Worm (Caenorhabditis elegans) whole organism, L2 larva: ENCODE results near the gene K11C4.1.

Source experiments
- C34F6.9 ChIP-seq: fragments of 150-350 bp; optimal IDR thresholded peaks from 2 replicates; lab custom pipeline; 2014; ENCODE audit warnings: missing biosample characterization, missing genetic modification characterization
- F13H6.1 ChIP-seq: sonication (generic microtip); optimal IDR thresholded peaks from 2 replicates; lab custom pipeline; 2016; ENCODE audit warnings: missing genetic modification characterization, missing compliant biosample characterization
- R02D3.7 ChIP-seq: fragments of 150-350 bp; optimal IDR thresholded peaks from 2 replicates; lab custom pipeline; 2014; ENCODE audit warnings: missing biosample characterization, missing genetic modification characterization
- Y55F3AM.14 ChIP-seq: fragments of 200-800 bp; sonication (Bioruptor generic); optimal IDR thresholded peaks from 2 replicates; lab custom pipeline; 2018; ENCODE audit warnings: mild to moderate bottlenecking, missing genetic modification characterization, missing compliant biosample characterization
- ZK546.5 ChIP-seq: sonication (generic microtip); optimal IDR thresholded peaks from 2 replicates; lab custom pipeline; 2017; ENCODE audit warnings: missing biosample characterization, missing genetic modification characterization
- aly-2 ChIP-seq: fragments of 150-350 bp; optimal IDR thresholded peaks from 2 replicates; lab custom pipeline; 2014; ENCODE audit warnings: missing biosample characterization, missing genetic modification characterization
- blmp-1 ChIP-seq: sonication (generic microtip); optimal IDR thresholded peaks from 2 replicates; lab custom pipeline; 2017; ENCODE audit warnings: missing genetic modification characterization, mild to moderate bottlenecking, missing compliant biosample characterization, antibody characterized with exemption, moderate library complexity; ENCODE audit not compliant: insufficient read depth
- ceh-82 ChIP-seq: fragments of 150-350 bp; optimal IDR thresholded peaks from 2 replicates; lab custom pipeline; 2014; ENCODE audit warnings: missing biosample characterization, missing genetic modification characterization
- egl-27 ChIP-seq: sonication (generic microtip); optimal IDR thresholded peaks from 3 replicates; lab custom pipeline; 2017; ENCODE audit warnings: missing biosample characterization, missing genetic modification reagents, missing genetic modification characterization
- elt-1 ChIP-seq: fragments of 150-350 bp; optimal IDR thresholded peaks from 2 replicates; lab custom pipeline; 2014; ENCODE audit warnings: missing biosample characterization, missing genetic modification characterization
- elt-3 ChIP-seq: sonication (generic microtip); optimal IDR thresholded peaks from 2 replicates; lab custom pipeline; 2017; ENCODE audit warnings: missing biosample characterization, missing genetic modification characterization
- fos-1 ChIP-seq: fragments of 150-350 bp; optimal IDR thresholded peaks from 2 replicates; lab custom pipeline; 2014; ENCODE audit warnings: missing biosample characterization, missing genetic modification characterization
- gmeb-1 ChIP-seq: fragments of 150-350 bp; optimal IDR thresholded peaks from 2 replicates; lab custom pipeline; 2014; ENCODE audit warnings: missing biosample characterization, missing genetic modification characterization
- lin-11 ChIP-seq: fragments of 150-350 bp; sonication (generic microtip); optimal IDR thresholded peaks from 2 replicates; lab custom pipeline; 2014; ENCODE audit warnings: missing biosample characterization, missing genetic modification characterization, inconsistent platforms, mixed read lengths
- lin-13 ChIP-seq: fragments of 150-350 bp; optimal IDR thresholded peaks from 2 replicates; lab custom pipeline; 2014; ENCODE audit warnings: missing biosample characterization, missing genetic modification reagents, missing genetic modification characterization
- lin-39 ChIP-seq: fragments of 150-350 bp; optimal IDR thresholded peaks from 2 replicates; lab custom pipeline; 2014; ENCODE audit warnings: missing biosample characterization, missing genetic modification reagents, missing genetic modification characterization
- lsy-2 ChIP-seq, 2 experiments: fragments of 150-350 bp in 1 of 2; sonication (generic microtip) in 1 of 2; optimal IDR thresholded peaks; 2 replicates each; lab custom pipeline; 2014 to 2017; ENCODE audit warnings: missing biosample characterization in 2 of 2, missing genetic modification characterization in 2 of 2
- mab-5 ChIP-seq: fragments of 150-350 bp; optimal IDR thresholded peaks from 2 replicates; lab custom pipeline; 2014; ENCODE audit warnings: missing biosample characterization, missing genetic modification characterization
- mbf-1 ChIP-seq: sonication (generic microtip); optimal IDR thresholded peaks from 2 replicates; lab custom pipeline; 2017; ENCODE audit warnings: missing biosample characterization, missing genetic modification characterization
- mdl-1 ChIP-seq, 2 experiments: fragments of 150-350 bp in 1 of 2; sonication (generic microtip) in 1 of 2; optimal IDR thresholded peaks; 2 replicates each; lab custom pipeline; 2017; ENCODE audit warnings: missing biosample characterization in 2 of 2, missing genetic modification characterization in 2 of 2
- nhr-10 ChIP-seq: sonication (generic microtip); optimal IDR thresholded peaks from 2 replicates; lab custom pipeline; 2017; ENCODE audit warnings: missing biosample characterization, missing genetic modification characterization
- nhr-11 ChIP-seq: fragments of 150-350 bp; optimal IDR thresholded peaks from 2 replicates; lab custom pipeline; 2014; ENCODE audit warnings: missing biosample characterization, missing genetic modification characterization
- nhr-12 ChIP-seq: fragments of 150-350 bp; optimal IDR thresholded peaks from 2 replicates; lab custom pipeline; 2014; ENCODE audit warnings: missing biosample characterization, missing genetic modification characterization
- nhr-129 ChIP-seq: fragments of 150-350 bp; optimal IDR thresholded peaks from 2 replicates; lab custom pipeline; 2014; ENCODE audit warnings: missing biosample characterization, missing genetic modification characterization
- nhr-23 ChIP-seq: fragments of 150-350 bp; optimal IDR thresholded peaks from 2 replicates; lab custom pipeline; 2014; ENCODE audit warnings: missing biosample characterization, missing genetic modification reagents, missing genetic modification characterization
- nhr-237 ChIP-seq: fragments of 150-350 bp; optimal IDR thresholded peaks from 2 replicates; lab custom pipeline; 2014; ENCODE audit warnings: missing biosample characterization, missing genetic modification characterization
- nhr-25 ChIP-seq: fragments of 150-350 bp; sonication (generic microtip); optimal IDR thresholded peaks from 3 replicates; lab custom pipeline; 2014; ENCODE audit warnings: missing biosample characterization, missing genetic modification characterization
- nhr-6 ChIP-seq: fragments of 150-350 bp; optimal IDR thresholded peaks from 2 replicates; lab custom pipeline; 2014; ENCODE audit warnings: missing biosample characterization, missing genetic modification characterization
- nhr-77 ChIP-seq: fragments of 150-350 bp; optimal IDR thresholded peaks from 2 replicates; lab custom pipeline; 2014; ENCODE audit warnings: missing biosample characterization, missing genetic modification characterization
- peb-1 ChIP-seq: fragments of 150-350 bp; optimal IDR thresholded peaks from 2 replicates; lab custom pipeline; 2014; ENCODE audit warnings: missing biosample characterization, missing genetic modification characterization
- skn-1 ChIP-seq: sonication (generic microtip); optimal IDR thresholded peaks from 2 replicates; lab custom pipeline; 2017; ENCODE audit warnings: missing biosample characterization, missing genetic modification characterization
- sma-3 ChIP-seq: sonication (generic microtip); optimal IDR thresholded peaks from 2 replicates; lab custom pipeline; 2016; ENCODE audit warnings: missing genetic modification reagents, missing genetic modification characterization, missing compliant biosample characterization
- sma-9 ChIP-seq, 2 experiments: fragments of 150-350 bp in 1 of 2; sonication (generic microtip) in 1 of 2; optimal IDR thresholded peaks; 2 replicates each; lab custom pipeline; 2014 to 2016; ENCODE audit warnings: missing genetic modification characterization in 2 of 2, mild to moderate bottlenecking in 1 of 2, missing biosample characterization in 1 of 2, missing compliant biosample characterization in 1 of 2, missing genetic modification reagents in 1 of 2, moderate library complexity in 1 of 2
- snpc-4 ChIP-seq: fragments of 150-350 bp; optimal IDR thresholded peaks from 2 replicates; lab custom pipeline; 2014; ENCODE audit warnings: missing biosample characterization, missing genetic modification characterization
- zag-1 ChIP-seq: fragments of 150-350 bp; optimal IDR thresholded peaks from 2 replicates; lab custom pipeline; 2014; ENCODE audit warnings: missing biosample characterization, missing genetic modification characterization
- ztf-1 ChIP-seq: fragments of 200-800 bp; sonication (Bioruptor generic); conservative IDR thresholded peaks from 2 replicates; pipeline ENCODE4 v1.3.6; 2022; ENCODE audit warnings: missing genetic modification characterization, missing compliant biosample characterization
- ztf-11 ChIP-seq: sonication (generic microtip); optimal IDR thresholded peaks from 2 replicates; lab custom pipeline; 2017; ENCODE audit warnings: missing biosample characterization, missing genetic modification characterization
- ztf-4 ChIP-seq: fragments of 150-350 bp; optimal IDR thresholded peaks from 2 replicates; lab custom pipeline; 2014; ENCODE audit warnings: missing biosample characterization, missing genetic modification characterization

K11C4.1 gene

ce11 chrV:6930284-6930683, 33.5 kb downstream of the K11C4.1 start:
- peak; percentile 44 for TF ChIP-seq F13H6.1
- TF ChIP-seq nhr-12 (tag; lab: Kevin White, UChicago): no peak
- TF ChIP-seq elt-3 (tag; lab: Kevin White, UChicago): no peak
- no peak for TF ChIP-seq mab-5 (tag; lab: Kevin White, UChicago)
- peak; percentile 7 for TF ChIP-seq nhr-129 (tag; lab: Kevin White, UChicago)
- TF ChIP-seq lin-11 (tag; lab: Kevin White, UChicago): no peak
- peak; percentile 36 for TF ChIP-seq sma-9 (GFP tag; optimal IDR thresholded peaks at IDR 0.05; lab: Kevin White, UChicago)
- no peak for TF ChIP-seq sma-9 (tag; optimal IDR thresholded peaks at IDR 0.05; lab: Kevin White, UChicago)
- no peak for TF ChIP-seq ztf-1 (GFP tag; lab: Robert Waterston, UW)

DNA sequence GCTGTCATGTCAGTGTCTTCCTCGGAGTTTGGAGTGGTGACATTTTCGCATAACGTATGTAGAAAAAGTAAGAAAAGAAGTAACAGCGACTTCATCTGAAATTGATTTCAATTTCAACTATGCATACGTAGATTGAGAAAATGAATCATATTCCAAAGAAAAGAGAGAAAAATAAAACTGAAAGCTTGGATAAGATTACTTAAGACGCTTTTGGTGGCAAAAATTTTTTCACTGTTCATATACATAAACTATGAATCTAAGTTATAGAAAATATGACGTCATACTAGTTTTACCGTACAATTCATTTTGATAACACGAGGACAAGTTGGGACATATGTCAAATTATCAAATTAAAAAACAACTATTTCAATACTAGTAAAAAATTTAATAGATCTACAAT, 37.4 kb downstream of the K11C4.1 start, which contains the start of gene lipl-6:
TSS of gene lipl-6 (minus strand) at position 101 of the 400 bp plus-strand sequence.
- TF ChIP-seq ztf-4 (tag; lab: Kevin White, UChicago) (no peak), fos-1 (tag; lab: Kevin White, UChicago) (no peak), lin-11 (tag; lab: Kevin White, UChicago) (no peak), gmeb-1 (tag; lab: Kevin White, UChicago) (no peak), R02D3.7 (tag; lab: Kevin White, UChicago) (no peak), ceh-82 (tag; lab: Kevin White, UChicago) (no peak), C34F6.9 (no peak), peb-1 (no peak), skn-1 (tag; lab: Kevin White, UChicago) (no peak), lin-39 (no peak), ztf-1 (GFP tag; lab: Robert Waterston, UW) (no peak), aly-2 (tag; lab: Kevin White, UChicago) (no peak), nhr-77 (no peak), nhr-11 (tag; lab: Kevin White, UChicago) (no peak), lin-13 (GFP tag; lab: Kevin White, UChicago) (no peak), ztf-11 (tag; lab: Kevin White, UChicago) (no peak)
- TF ChIP-seq, all 48 proteins: peak for 0

- TF ChIP-seq sma-3 (GFP tag; lab: Kevin White, UChicago) (no peak), nhr-23 (tag; lab: Kevin White, UChicago) (no peak), gmeb-1 (tag; lab: Kevin White, UChicago) (no peak), ZK546.5 (tag; lab: Kevin White, UChicago) (no peak), egl-27 (no peak), elt-3 (tag; lab: Kevin White, UChicago) (no peak), aly-2 (tag; lab: Kevin White, UChicago) (no peak), lin-39 (no peak), mbf-1 (tag; lab: Kevin White, UChicago) (no peak), lsy-2 (tag; optimal IDR thresholded peaks at IDR 0.05; lab: Kevin White, UChicago) (no peak), C34F6.9 (no peak), zag-1 (tag; lab: Kevin White, UChicago) (no peak), Y55F3AM.14 (GFP tag; lab: Kevin White, UChicago) (no peak), elt-1 (no peak), nhr-25 (tag; lab: Kevin White, UChicago) (no peak), nhr-6 (tag; lab: Kevin White, UChicago) (no peak), snpc-4 (tag; lab: Kevin White, UChicago) (no peak), blmp-1 (tag; lab: Kevin White, UChicago) (no peak), mdl-1 (tag; optimal IDR thresholded peaks at IDR 0.05; lab: Kevin White, UChicago) (no peak)
- TF ChIP-seq, all 48 proteins: peak for 0
Observed at ce11 chrV:6935878-6936277, 39.1 kb downstream of the K11C4.1 start, which contains the start of gene Y57E12B.10. TSS of gene Y57E12B.10 (minus strand) at chrV:6935978.

DNA sequence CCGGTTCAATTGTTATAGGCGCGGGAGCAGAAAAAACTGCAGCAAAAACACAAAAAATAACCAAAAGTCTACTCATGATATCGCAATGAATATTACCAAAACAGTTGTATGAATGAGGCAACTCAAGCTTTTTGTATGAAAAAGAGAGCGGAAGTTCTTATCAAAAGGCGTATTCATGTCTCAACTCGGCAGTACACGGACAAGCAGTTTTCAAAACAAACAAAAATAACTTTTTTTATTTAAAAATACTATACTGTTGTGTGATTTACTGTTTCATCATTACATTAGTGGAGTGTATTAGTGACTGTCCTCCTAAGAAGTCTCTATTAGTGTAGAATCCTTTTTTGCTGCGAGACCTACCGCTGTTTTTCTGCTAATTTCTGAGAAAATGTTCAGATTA, 50.6 kb downstream of the K11C4.1 start, which contains the start of gene Y57E12B.4:
TSS of gene Y57E12B.4 (minus strand) at position 101 of the 400 bp plus-strand sequence.
- no peak for TF ChIP-seq nhr-23 (tag; lab: Kevin White, UChicago)
- TF ChIP-seq peb-1: no peak
- TF ChIP-seq ceh-82 (tag; lab: Kevin White, UChicago): no peak
- no peak for TF ChIP-seq gmeb-1 (tag; lab: Kevin White, UChicago)
- TF ChIP-seq nhr-10 (tag; lab: Kevin White, UChicago): no peak
- TF ChIP-seq lin-11 (tag; lab: Kevin White, UChicago): no peak
- TF ChIP-seq nhr-237 (tag; lab: Kevin White, UChicago): no peak
- no peak for TF ChIP-seq ztf-11 (tag; lab: Kevin White, UChicago)
